2 fruit fly cellular contexts compared by ENCODE assay signal in the genomic region with DNA sequence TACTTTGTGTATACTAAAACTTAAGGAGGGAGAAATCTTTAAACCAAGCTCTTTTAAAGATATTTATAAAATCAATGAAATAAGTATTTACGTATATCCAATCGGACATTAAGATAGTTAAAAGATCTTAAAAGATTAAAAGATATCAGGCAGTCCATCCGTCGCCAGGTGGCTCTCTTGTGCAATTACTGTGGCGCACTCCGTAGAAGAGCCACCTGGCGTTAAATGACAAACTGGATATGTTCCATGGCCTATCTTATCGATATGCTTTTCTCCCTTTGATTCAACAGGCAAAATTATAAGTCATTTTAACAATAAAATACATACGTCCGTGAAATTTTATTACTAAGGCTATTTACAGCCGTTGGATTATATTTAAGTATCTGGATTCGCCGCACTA.
A peak's percentile ranks its signal among the peaks of the same experiment; 100 is the strongest.
TF ChIP-seq lines count a peak whose summit lies in the region.

No protein-coding gene starts in this region.

- TF ChIP-seq CTCF in S2 (optimal IDR thresholded peaks at IDR 0.05; lab: Kevin White, UChicago) = peak; percentile 56 to 80
- TF ChIP-seq CTCF in whole organism, embryonic (GFP tag; optimal IDR thresholded peaks at IDR 0.05; lab: Kevin White, UChicago) = peak; percentile 81

TF ChIP-seq in whole organism, embryonic, 481 proteins besides CTCF, POLR2A, EP300 and RAD21:
- TF ChIP-seq cas (GFP tag; IDR thresholded peaks at IDR 0.05; lab: Robert Waterston, UW) = no peak
- TF ChIP-seq CG12769 (tag; optimal IDR thresholded peaks at IDR 0.05; lab: Kevin White, UChicago) = no peak
